Fruit fly (Drosophila melanogaster): ENCODE data around the gene CG7564.

The CG7564 gene

DNA sequence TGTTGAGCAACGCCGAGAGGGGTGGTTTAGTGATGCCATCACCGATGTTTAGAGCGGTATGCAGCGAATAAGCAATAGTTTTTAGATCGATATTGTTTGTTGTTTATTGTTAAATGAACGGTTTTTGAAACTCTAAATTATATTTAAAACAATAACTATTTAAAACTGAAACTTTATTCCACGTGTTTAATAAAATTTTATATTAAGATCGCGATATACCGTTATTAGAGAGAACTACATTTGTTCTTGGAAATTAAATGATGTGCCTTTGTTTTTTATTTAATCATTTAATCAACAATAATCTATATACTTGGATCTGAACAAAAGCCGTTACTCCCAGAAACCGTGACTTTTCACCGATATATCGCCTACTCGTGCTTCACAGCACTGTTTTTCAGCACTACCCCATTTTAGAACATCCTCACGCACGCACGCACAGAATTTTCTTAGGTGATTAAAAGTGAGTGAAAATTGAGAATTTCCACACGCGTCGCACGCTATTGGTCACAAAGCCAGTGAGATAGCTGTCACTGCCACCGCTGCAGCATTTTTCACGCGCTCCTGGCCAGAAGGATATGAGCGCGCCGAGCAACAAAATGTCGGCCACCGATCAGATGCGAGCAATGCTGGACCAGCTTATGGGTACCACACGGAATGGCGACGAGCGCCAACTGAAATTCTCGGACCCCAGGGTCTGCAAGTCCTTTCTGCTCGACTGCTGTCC, at the start of gene CG7564, which contains the start of gene U4-U6-60K:
Gene CG7564 (plus strand): TSS at position 406 of the 724 bp plus-strand sequence.
Gene U4-U6-60K (minus strand): TSS at position 20 of the 724 bp plus-strand sequence.
- TF ChIP-seq CTCF (optimal IDR thresholded peaks at IDR 0.05) (no peak), CG8478 (optimal IDR thresholded peaks at IDR 0.05) (no peak)

DNA sequence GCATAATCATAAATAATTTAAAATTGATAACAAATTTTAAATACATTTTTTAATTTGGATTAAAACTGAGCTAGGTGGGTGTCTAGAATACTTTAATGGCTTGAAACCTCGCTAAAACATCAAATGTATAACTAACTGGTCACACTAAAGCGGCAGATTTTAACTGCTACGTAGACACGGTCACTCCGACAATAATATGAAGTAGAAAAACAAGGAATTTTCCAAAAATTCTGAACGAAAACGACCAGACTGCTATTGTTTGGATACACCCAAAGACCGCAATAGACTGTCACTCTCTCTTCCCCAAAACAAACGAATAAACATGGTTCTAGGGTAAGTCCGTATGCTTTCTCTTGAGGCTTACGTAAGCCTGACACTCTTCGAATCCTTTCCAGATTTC, 48.3 kb upstream of the CG7564 start, which contains the start of gene QIL1:
Gene QIL1 (plus strand): TSS at position 142 of the 400 bp plus-strand sequence.
- TF ChIP-seq CG8478 (optimal IDR thresholded peaks at IDR 0.05): no peak
- peak in 1 of 2 experiments; percentile 61 for TF ChIP-seq CTCF (optimal IDR thresholded peaks at IDR 0.05)

DNA sequence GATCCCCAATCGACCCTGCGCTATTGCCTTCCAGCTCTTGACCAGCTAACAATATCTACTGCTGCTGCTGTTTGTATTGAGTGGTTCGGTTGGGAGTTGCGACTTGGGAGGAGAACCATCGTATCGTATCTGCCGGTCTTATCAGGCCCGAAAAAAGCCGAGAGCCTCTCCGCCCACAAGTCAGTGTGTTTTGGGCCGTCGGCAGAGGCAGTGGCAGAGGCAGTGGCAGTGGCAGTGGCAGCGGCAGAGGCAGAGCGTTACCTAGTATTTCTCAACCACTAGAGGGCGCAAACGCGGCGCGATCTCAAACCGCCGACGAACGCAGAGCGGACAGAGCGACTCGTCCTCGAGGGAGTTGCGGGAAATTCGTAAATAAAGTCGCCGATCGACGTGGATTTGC, 44.0 kb upstream of the CG7564 start, which contains the start of gene SecCl:
Gene SecCl (plus strand): TSS at position 18 of the 400 bp plus-strand sequence.
- TF ChIP-seq CG8478 (optimal IDR thresholded peaks at IDR 0.05) (no peak), CTCF (optimal IDR thresholded peaks at IDR 0.05) (peak; percentile 60 to 67)

DNA sequence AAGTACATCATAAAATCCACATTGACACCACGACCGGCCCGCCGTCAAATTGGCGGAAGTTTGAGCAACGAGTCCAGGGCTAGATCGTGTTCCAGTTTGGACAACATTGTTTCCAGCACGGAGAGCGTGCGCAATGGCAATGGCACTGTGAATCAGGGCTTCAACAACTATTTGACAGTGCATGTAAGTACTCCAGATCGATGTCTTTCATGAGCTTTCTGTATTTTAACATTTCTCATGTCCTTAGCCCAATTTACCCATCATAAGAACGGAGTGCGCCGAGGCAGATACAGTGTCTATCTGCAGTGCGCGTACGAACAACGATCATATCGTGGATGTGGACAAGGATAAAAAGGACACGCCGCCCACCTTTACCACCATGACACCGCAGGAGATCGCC, 40.2 kb upstream of the CG7564 start:
- TF ChIP-seq CG8478 (optimal IDR thresholded peaks at IDR 0.05) (no peak), CTCF (optimal IDR thresholded peaks at IDR 0.05) (no peak)

DNA sequence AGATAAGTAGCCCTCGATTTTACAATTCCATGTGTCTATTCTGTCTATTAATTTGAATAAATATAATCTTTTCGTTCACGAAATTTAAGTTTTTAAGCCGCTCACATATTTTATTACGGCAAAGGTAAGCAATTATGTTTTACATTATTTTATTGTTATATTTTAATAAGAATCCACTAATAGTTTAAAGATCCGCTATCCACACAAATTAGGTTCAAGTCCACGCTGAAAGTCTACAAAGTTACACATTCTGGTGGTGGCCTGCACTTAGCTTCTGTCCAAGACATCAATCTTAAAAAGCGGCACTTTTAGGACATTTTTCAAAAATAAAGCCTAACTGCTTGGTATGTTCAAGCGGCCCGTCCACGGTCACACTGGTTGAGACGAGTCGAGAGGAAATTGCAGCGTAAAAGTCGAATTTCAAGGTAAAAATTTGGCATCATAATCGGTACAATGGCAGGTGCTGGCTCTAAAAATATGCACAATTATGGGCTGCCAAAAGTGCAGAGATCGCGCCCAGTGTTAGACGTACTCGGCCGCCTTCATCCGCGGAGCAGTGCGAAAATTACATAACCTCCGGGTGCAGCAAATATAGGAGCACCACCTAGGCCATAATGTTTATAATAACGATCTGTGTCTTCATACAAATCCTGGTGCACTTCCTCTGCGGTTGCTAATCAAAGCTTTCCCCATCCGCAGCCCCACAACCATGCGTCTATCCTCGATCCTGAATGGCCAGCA, 39.2 kb upstream of the CG7564 start, which contains the start of the genes UQCR-Q and CG46525:
Gene UQCR-Q (plus strand): TSS at position 51 of the 741 bp plus-strand sequence.
Gene CG46525 (plus strand): TSS at position 510 of the 741 bp plus-strand sequence.
- no peak for TF ChIP-seq CG8478 (optimal IDR thresholded peaks at IDR 0.05)
- peak; percentile 61 to 71 for TF ChIP-seq CTCF (optimal IDR thresholded peaks at IDR 0.05)

DNA sequence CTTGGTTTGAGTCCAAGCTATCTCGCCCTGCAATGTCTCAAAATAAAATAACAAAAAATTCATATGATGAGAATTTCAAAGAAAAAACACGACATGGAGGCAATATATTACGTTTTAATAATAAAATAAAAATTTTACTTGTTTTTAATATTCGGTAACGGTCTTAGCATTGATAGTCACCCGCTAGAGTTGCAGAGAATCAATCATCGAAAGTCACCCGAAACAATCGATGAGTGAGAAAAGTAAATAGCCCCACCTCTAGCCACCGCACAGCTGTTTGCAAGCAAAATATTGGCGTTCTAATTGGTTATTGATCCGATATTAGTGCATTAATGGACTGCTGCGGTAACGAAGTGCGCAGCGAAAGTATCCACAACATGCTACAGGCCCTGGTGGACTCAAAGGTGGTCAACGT, 38.1 kb upstream of the CG7564 start, which contains the start of gene CG34250:
Gene CG34250 (plus strand): TSS at position 244 of the 415 bp plus-strand sequence.
- TF ChIP-seq CG8478 (optimal IDR thresholded peaks at IDR 0.05) (no peak), CTCF (optimal IDR thresholded peaks at IDR 0.05) (peak in 1 of 2 experiments; percentile 18)

DNA sequence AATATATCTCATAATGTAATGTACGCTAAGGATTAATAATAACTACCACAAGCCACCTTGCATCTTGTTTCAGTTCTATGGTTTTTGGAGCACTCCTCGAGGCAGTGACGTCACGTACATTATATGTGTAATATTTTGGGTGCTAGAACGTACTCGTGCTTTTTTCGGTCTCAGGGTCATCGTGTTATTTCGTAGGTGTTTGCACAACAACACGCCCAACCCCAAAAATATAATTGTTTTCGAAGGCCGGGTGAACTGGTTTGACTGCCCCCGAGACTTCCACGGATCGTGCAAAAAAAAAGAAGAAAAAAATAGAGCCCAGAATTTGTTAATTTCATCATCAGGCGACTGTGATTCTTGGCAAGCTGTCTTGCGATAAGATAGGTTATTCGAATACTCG, 37.6 kb upstream of the CG7564 start:
- no peak for TF ChIP-seq CTCF (optimal IDR thresholded peaks at IDR 0.05)
- no peak for TF ChIP-seq CG8478 (optimal IDR thresholded peaks at IDR 0.05)

DNA sequence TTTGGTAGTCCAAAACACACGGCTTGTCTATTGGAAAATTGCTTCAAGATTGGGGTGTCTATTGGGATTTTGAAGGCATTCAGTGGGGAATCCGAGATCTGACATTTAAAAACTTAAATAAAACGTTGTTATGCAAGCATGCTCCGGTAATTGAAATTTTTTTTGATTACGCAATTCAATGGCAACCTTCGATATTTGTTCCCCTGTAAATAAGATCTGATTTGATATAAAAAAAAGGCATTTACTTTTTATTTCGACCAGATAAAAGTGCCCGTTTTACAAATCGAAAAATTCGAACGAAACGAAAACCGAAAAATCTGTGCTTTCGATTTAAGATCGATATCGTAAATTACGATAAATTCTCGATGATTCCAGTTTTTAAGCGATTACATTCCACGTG, 35.3 kb upstream of the CG7564 start, which contains the start of the genes CG13733 and qjt:
Gene CG13733 (minus strand): TSS at position 101 of the 400 bp plus-strand sequence.
Gene qjt (plus strand): TSS at position 271 of the 400 bp plus-strand sequence.
- TF ChIP-seq CG8478 (optimal IDR thresholded peaks at IDR 0.05): no peak
- no peak for TF ChIP-seq CTCF (optimal IDR thresholded peaks at IDR 0.05)

DNA sequence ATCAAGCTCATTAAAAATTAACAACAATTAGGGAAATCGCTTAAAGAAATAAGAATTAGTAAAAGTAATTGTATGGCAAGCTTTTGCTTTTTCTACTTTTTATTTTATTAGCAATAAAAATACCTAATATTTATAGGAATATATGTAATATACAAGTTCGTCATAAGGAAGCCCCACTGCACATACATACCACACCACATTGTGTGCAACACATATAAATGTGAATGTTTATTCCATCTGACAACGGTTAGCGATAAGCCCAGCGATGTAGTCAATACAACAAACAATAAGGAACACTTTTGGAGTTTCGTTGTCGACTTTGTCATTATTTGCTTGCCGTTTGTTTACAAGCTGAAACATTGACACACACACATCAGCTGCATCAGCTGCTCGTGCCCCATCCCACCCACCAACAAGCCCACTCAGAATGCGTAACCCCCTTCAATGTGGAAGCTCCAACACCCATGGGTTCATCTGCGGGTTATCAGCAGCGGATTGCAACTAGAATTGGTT, 28.8 kb upstream of the CG7564 start:
- TF ChIP-seq CG8478 (optimal IDR thresholded peaks at IDR 0.05): no peak
- TF ChIP-seq CTCF (optimal IDR thresholded peaks at IDR 0.05): no peak

DNA sequence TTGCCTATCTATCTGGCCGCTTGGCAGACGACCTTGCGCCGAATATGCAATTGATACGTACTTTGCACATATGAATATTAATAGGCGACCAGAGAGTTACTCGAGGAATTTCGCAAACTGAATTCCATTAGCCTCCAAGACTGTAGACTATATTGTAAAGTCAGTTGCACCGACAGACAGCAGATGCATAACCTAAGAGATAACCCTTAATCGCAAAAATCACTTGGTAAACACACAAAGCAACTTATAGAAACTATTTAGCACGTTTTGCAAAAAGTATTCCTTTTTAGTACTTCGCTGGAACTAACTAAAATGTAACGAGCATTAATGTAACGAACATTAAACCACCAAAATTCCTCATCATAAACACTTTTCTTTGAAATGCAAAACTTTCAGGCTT, 28.0 kb upstream of the CG7564 start, which contains the start of gene CG6333:
Gene CG6333 (minus strand): TSS at position 101 of the 400 bp plus-strand sequence.
- no peak for TF ChIP-seq CTCF (optimal IDR thresholded peaks at IDR 0.05)
- TF ChIP-seq CG8478 (optimal IDR thresholded peaks at IDR 0.05): no peak

DNA sequence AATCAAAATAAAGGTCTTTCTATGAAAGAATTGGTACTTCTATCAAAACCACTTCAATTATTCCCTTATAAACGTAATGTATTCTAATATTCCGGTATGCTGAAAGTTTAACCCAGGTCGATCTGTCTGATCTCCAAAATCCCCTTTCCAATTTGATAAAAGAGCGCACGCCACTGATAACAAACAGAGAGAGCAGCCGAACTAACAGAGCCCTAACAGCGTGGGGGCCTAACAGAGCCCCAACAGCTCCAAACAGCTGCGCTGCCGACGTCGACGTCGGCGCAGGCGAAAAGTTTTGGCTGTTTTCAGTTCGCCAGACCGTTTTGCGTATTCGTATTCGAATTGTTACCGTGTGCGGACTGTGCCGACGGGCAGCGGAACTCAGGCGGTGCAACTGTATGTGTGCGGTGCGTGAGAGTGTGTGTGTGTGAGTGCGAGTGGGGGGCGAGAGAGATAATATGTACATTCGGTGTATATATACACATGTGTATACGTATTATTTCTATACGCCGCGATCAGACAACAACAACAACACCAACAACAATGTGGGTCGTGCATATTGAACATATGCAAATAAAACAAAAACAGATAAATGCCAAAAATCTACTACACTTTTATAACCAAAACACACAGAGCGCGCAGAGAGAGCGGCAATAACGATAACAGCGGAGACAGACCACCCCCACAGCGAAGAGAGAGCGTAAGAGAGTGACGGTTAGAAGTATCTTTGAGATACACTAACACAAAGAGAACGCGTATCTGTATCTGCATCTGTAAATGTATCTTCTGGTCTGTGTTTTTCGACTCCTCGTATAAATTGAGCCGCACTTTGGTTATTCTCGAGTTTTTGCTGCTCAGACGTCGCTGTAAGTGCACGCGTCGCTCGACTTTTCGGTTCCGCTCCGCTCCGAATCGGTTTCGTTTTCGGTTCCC, 27.0 kb upstream of the CG7564 start, which contains the start of gene Oatp74D:
Gene Oatp74D (plus strand): TSS at position 325 of the 933 bp plus-strand sequence.
- TF ChIP-seq CTCF (optimal IDR thresholded peaks at IDR 0.05) (no peak), CG8478 (optimal IDR thresholded peaks at IDR 0.05) (no peak)

DNA sequence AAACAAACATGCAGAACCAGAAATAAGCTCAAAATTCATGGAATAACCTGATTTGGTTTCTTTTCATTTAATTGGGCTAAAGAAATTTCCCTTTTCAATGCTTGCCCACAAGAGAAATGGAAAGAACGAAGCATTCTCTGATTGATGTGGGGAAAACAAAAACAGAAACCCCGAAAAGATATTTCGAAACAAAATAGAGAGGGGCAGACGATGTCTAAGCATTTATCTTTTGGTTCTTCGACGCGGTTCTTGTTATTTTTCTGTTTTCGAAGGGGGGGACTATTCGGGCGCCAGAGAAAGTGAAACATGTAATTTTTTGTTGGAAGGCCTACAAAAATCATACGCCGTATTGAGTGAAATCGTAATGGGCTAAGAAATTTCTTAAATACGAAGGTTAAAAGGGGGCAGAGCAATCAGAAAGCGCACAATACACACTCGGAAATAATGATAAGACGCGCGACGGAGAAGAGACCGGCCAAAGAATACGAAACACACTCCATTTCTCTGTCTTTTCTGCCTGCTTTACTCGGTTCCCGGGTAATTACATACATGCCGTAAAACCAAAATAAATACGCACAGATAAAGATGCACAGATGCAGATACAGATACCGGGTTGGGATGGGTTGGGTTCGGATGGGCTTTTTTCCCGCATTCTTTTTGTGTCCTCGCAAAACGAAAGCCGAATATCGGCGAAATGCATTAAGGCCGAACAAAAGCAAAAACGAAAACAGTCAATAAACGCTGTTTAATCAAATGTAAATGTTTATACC, 25.3 kb upstream of the CG7564 start:
- no peak for TF ChIP-seq CTCF (optimal IDR thresholded peaks at IDR 0.05)
- no peak for TF ChIP-seq CG8478 (optimal IDR thresholded peaks at IDR 0.05)

DNA sequence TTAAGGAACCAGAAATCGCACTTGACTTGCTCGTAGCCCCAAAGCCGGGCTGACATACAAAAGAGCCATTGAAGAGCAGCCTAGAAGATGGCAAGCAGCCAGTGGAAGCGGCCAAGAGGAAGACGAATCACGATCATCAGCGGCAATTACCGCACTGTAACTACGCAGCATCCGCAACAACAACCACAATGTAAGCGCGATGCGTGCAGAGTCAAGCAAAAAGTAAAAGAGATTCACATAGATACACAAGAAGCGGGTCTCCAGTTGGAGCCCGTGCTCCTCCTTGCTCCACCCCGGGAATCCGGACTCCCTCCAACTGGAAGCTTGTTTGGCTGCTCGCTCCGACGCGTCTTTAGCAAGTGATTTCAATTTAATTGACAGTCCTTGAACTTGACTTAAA, 22.5 kb upstream of the CG7564 start:
- TF ChIP-seq CG8478 (optimal IDR thresholded peaks at IDR 0.05) (no peak), CTCF (optimal IDR thresholded peaks at IDR 0.05) (no peak)

Data from S2 (cell line).